Fruit fly (Drosophila melanogaster): ENCODE data around the gene Ir7d.

The Ir7d gene

dm6 chrX:7908239-7909068, 29.8 kb upstream of the Ir7d start, which contains the start of the genes dpr14 and spidey (continued):
- TF ChIP-seq Rfx (GFP tag; IDR thresholded peaks at IDR 0.05), result peak; percentile 94
- TF ChIP-seq Poxn (GFP tag; IDR thresholded peaks at IDR 0.05), result peak; percentile 75
- TF ChIP-seq Hr3 (GFP tag; optimal IDR thresholded peaks at IDR 0.05), result peak; percentile 87
- peak; percentile 36; the same call in 1 of the 2 replicates for TF ChIP-seq CkIIα-i1 (GFP tag; IDR thresholded peaks at IDR 0.05)
- peak; percentile 95 for TF ChIP-seq sug (tag; optimal IDR thresholded peaks at IDR 0.05)
- TF ChIP-seq Atf-2 (GFP tag; optimal IDR thresholded peaks at IDR 0.05), result peak; percentile 83
- peak; percentile 80 for TF ChIP-seq CG11696 (GFP tag; IDR thresholded peaks at IDR 0.05)
- TF ChIP-seq CG10267 (tag; optimal IDR thresholded peaks at IDR 0.05), result peak; percentile 81
- peak; percentile 95 for TF ChIP-seq CG10543 (GFP tag; optimal IDR thresholded peaks at IDR 0.05)
- peak; percentile 68 for TF ChIP-seq ap (GFP tag; IDR thresholded peaks at IDR 0.05)
- peak; percentile 89 for TF ChIP-seq HLH3B (GFP tag; IDR thresholded peaks at IDR 0.05)
- TF ChIP-seq Max (GFP tag; optimal IDR thresholded peaks at IDR 0.05), result peak; percentile 84
- TF ChIP-seq Dad (GFP tag; optimal IDR thresholded peaks at IDR 0.05), result peak; percentile 79
- TF ChIP-seq chm (GFP tag; IDR thresholded peaks at IDR 0.05), result peak; percentile 75

- TF ChIP-seq CG10654 (GFP tag; optimal IDR thresholded peaks at IDR 0.05), result peak; percentile 10
- TF ChIP-seq CG1647 (GFP tag; optimal IDR thresholded peaks at IDR 0.05), result no peak
- TF ChIP-seq CG12942 (GFP tag; optimal IDR thresholded peaks at IDR 0.05), result peak; percentile 9
- TF ChIP-seq CG18619 (GFP tag; optimal IDR thresholded peaks at IDR 0.05), result peak; percentile 52
- TF ChIP-seq CG12219 (GFP tag; optimal IDR thresholded peaks at IDR 0.05), result peak; percentile 20
- peak; percentile 42; the same call in 1 of the 3 replicates for TF ChIP-seq ken (GFP tag; IDR thresholded peaks at IDR 0.05)
- peak; percentile 63 for TF ChIP-seq CG9437 (GFP tag; optimal IDR thresholded peaks at IDR 0.05)
- peak; percentile 58 for TF ChIP-seq CG32772 (GFP tag; IDR thresholded peaks at IDR 0.05)
- no peak for TF ChIP-seq C15 (GFP tag; IDR thresholded peaks at IDR 0.05)
- TF ChIP-seq CG4404 (GFP tag; IDR thresholded peaks at IDR 0.05), result no peak
- peak; percentile 36 for TF ChIP-seq bab2 (GFP tag; optimal IDR thresholded peaks at IDR 0.05)
- TF ChIP-seq CG5953 (GFP tag; IDR thresholded peaks at IDR 0.05), result 0 out of 2 replicates have a peak, but pooled peaks have one; percentile 8
- TF ChIP-seq so (GFP tag; IDR thresholded peaks at IDR 0.05), result peak; percentile 30; the same call in 1 of the 3 replicates
- peak; percentile 32 for TF ChIP-seq CG13624 (GFP tag; optimal IDR thresholded peaks at IDR 0.05)
- TF ChIP-seq Camta (GFP tag; optimal IDR thresholded peaks at IDR 0.05), result no peak
- TF ChIP-seq phol (tag; optimal IDR thresholded peaks at IDR 0.05), result peak; percentile 34
- peak; percentile 58 for TF ChIP-seq Bteb2 (GFP tag; optimal IDR thresholded peaks at IDR 0.05)
- peak; percentile 79; the same call in 1 of the 3 replicates for TF ChIP-seq CG2199 (GFP tag; IDR thresholded peaks at IDR 0.05)
- TF ChIP-seq CG7839 (tag; optimal IDR thresholded peaks at IDR 0.05), result peak; percentile 49
- 0 out of 3 replicates have a peak, but pooled peaks have one; percentile 23 for TF ChIP-seq CG3726 (GFP tag; IDR thresholded peaks at IDR 0.05)
- TF ChIP-seq ash1 (GFP tag; optimal IDR thresholded peaks at IDR 0.05), result no peak
- no peak for TF ChIP-seq grn (GFP tag; optimal IDR thresholded peaks at IDR 0.05)
- TF ChIP-seq CG13424 (tag; optimal IDR thresholded peaks at IDR 0.05), result peak; percentile 11
- no peak for TF ChIP-seq Hmx (GFP tag; optimal IDR thresholded peaks at IDR 0.05)
- TF ChIP-seq CG5180 (GFP tag; optimal IDR thresholded peaks at IDR 0.05), result peak; percentile 24
- no peak for TF ChIP-seq peb (GFP tag; IDR thresholded peaks at IDR 0.05)
- TF ChIP-seq slou (GFP tag; optimal IDR thresholded peaks at IDR 0.05), result peak; percentile 41
- TF ChIP-seq ham (GFP tag; IDR thresholded peaks at IDR 0.05), result no peak
- TF ChIP-seq CG6791 (GFP tag; IDR thresholded peaks at IDR 0.05; ENCODE audit: partially characterized antibody), result peak; percentile 83
- TF ChIP-seq dysf (GFP tag; IDR thresholded peaks at IDR 0.05), result peak; percentile 42; the same call in 2 of the 3 replicates
- TF ChIP-seq CG2678 (tag; optimal IDR thresholded peaks at IDR 0.05), result peak; percentile 35
- TF ChIP-seq eyg (GFP tag; optimal IDR thresholded peaks at IDR 0.05), result peak; percentile 6
- no peak for TF ChIP-seq CG32767 (GFP tag; IDR thresholded peaks at IDR 0.05)
Observed at dm6 chrX:7901153-7902038, 22.8 kb upstream of the Ir7d start, which contains the start of the genes RpS6 and bys. RpS6 (minus strand) TSS chrX:7901331. bys (plus strand) TSS chrX:7901880.
